Fruit fly (Drosophila melanogaster): ENCODE results near the gene CG3868.

DNA sequence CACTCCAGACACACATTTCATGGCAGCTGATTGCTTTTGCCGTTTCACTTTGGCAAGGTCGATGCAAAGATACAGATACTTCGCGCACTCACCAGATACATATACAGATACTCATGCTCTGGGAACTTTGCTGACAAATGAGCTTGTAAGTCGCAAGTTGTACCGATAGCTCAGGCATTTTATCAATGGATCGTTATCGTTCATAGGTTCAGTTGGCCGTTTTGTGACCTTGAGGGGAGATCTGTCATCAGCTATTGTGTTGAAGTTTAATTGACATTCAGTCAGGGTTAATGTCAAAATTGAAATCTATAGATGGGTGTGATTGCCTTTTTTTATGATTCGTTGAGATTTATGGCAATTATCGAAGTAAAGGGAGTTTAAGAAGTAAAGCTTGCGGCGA, 29.7 kb upstream of the CG3868 start:
- no peak for TF ChIP-seq EcR (GFP tag; optimal IDR thresholded peaks at IDR 0.05)
- TF ChIP-seq psq (optimal IDR thresholded peaks at IDR 0.05) = no peak
- TF ChIP-seq Dll (optimal IDR thresholded peaks at IDR 0.05) = no peak
- TF ChIP-seq pan (optimal IDR thresholded peaks at IDR 0.05) = no peak
- no peak for TF ChIP-seq CG8478 (optimal IDR thresholded peaks at IDR 0.05)

Measured in whole organism.